Fruit fly (Drosophila melanogaster) whole organism, pupa: Measurements from ENCODE around the gene eIF3a.

Source experiments
- CG10348 ChIP-seq: fragments of 200-800 bp; sonication (Bioruptor generic); IDR thresholded peaks from 2 replicates; pipeline ENCODE4 v1.3.6; 2022; ENCODE audit warnings: missing biosample characterization, missing genetic modification characterization
- CG12605 ChIP-seq: fragments of 200-800 bp; sonication (Bioruptor generic); IDR thresholded peaks from 2 replicates; pipeline ENCODE4 v1.3.6; 2022; ENCODE audit warnings: missing biosample characterization, missing genetic modification characterization
- CG8159 ChIP-seq: fragments of 200-800 bp; sonication (Bioruptor generic); optimal IDR thresholded peaks from 3 replicates; lab custom pipeline; 2018; ENCODE audit warnings: missing biosample characterization, mild to moderate bottlenecking, missing genetic modification characterization, moderate library complexity
- CG8301 ChIP-seq: fragments of 200-800 bp; sonication (Bioruptor generic); optimal IDR thresholded peaks from 2 replicates; lab custom pipeline; 2018; ENCODE audit warnings: missing biosample characterization, mild to moderate bottlenecking, missing genetic modification characterization

- TF ChIP-seq CG12605 (GFP tag; lab: Robert Waterston, UW) (no peak), CG10348 (no peak), CG8301 (tag; lab: Kevin White, UChicago) (no peak), CG8159 (tag; lab: Kevin White, UChicago) (no peak)
Measured at dm6 chr3R:4407325-4407724, 26.4 kb downstream of the eIF3a start.
